Fruit fly (Drosophila melanogaster): ENCODE measurements around the gene Taf10.
A peak's percentile ranks its signal among the peaks of the same experiment; 100 is the strongest.

Taf10 gene

DNA sequence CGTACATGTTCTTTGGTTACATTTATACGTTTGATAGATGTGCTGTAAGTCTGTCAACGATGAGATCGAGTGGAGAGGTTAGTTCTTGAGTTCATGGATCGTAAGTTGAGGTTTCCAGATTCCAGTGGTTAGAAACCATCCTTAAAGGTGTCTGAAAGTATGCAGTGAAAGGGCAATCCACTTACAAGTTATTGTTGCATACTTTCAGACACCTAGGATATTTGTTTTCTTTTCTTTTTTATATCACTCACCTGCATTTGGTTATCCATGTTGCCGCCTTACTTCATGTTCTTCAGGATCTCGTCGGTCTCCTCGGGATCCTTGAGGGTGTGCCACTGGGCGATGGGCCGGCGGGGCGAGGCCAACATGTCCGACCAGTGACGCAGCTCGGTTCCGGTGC, 15.1 kb downstream of the Taf10 start:
- TF ChIP-seq usp (GFP tag; optimal IDR thresholded peaks at IDR 0.05): no peak
- TF ChIP-seq Dll (optimal IDR thresholded peaks at IDR 0.05): no peak
- TF ChIP-seq psq (optimal IDR thresholded peaks at IDR 0.05): no peak

DNA sequence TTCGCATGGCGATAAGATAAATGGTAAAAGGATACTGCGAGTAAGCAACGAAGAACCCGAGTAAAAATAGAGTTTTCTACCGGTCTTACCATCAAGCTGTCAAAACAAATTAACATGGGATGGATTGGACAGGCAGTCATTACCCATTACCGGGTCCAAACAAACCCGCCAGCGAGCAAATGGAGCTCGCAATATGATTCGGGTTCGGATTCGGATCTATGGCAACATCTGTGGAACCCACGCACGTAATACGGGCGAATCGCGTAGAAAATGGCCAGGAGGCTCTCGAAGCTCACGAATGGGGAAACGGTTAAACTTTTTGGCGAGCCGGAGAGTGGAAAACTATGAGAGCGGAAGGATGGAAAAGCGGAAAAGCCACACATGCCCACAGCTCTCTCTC, 29.5 kb downstream of the Taf10 start:
- TF ChIP-seq usp (GFP tag; optimal IDR thresholded peaks at IDR 0.05) (no peak), EcR (GFP tag; optimal IDR thresholded peaks at IDR 0.05) (no peak), CG8478 (optimal IDR thresholded peaks at IDR 0.05) (no peak), Dll (optimal IDR thresholded peaks at IDR 0.05) (no peak), psq (optimal IDR thresholded peaks at IDR 0.05) (no peak)

DNA sequence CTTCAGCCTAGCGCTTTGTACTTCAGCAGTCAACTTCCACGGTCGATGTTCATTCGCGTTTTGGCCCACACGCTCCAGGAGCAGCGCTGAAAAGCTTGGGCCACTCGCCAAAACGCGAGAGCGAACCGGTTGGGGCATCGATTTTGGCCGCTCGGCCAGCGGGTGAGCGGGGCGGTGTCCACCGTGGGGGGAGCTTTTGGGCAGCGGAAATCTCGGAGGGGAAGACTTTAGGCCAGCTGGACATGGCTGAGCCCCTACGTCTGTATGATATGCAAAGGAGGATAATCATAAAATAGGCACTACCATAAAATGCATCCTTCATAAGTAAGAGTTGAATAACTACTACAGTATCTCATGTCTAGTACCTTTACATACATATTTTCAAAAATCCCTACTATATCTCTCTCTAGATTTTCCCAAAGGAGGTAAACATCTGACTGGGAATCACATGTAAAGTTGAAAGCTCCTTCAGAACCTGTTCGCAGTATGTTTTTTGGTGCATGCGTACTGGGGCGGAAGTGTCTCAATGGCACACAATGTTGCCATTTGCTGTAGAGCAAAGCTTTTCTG, 32.3 kb downstream of the Taf10 start, which contains the start of gene Syt1:
TSS of gene Syt1 (minus strand) at position 71 of the 570 bp plus-strand sequence.
- TF ChIP-seq EcR (GFP tag; optimal IDR thresholded peaks at IDR 0.05): no peak
- TF ChIP-seq pan (optimal IDR thresholded peaks at IDR 0.05): no peak
- no peak for TF ChIP-seq psq (optimal IDR thresholded peaks at IDR 0.05)
- TF ChIP-seq Dll (optimal IDR thresholded peaks at IDR 0.05): no peak
- no peak for TF ChIP-seq CG8478 (optimal IDR thresholded peaks at IDR 0.05)
- TF ChIP-seq usp (GFP tag; optimal IDR thresholded peaks at IDR 0.05): no peak

DNA sequence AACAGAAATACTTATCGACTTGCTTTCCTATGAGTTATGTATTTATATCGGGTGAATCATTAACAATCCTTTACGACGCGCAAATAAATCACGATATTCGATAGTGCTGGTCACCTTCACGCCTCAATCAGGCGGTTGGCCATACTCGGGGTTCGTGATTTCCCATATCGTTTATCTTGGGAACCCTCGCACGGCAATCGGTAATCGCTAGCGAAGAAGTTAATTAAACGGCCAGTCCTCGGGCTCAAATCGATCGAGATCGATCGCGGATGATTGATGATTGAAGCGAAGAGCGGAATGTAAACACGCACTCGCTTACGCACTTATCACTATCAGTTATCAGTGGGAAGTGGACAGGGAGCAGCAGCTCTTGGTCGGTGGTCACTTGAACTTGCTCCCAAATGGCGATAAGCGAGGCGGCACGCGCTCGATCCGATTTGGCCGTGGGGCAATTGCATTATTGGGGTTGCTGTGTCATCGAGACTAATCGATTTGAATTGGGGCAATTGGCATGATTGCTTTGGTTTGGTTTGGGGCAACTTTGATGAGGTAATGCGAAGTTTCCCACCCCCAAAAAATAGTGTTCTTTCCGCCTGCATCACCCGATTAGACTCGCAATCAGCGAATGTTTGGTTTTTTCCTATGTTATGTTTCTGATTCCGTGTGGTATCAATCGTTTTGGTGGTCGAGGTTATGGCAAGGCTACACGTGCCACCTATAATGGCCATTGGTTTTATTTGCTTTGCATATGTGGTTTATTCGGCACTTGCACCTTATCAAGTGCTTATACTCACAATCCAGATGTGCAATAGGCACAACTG, 33.5 kb downstream of the Taf10 start:
- TF ChIP-seq CG8478 (optimal IDR thresholded peaks at IDR 0.05): no peak
- no peak for TF ChIP-seq EcR (GFP tag; optimal IDR thresholded peaks at IDR 0.05)

DNA sequence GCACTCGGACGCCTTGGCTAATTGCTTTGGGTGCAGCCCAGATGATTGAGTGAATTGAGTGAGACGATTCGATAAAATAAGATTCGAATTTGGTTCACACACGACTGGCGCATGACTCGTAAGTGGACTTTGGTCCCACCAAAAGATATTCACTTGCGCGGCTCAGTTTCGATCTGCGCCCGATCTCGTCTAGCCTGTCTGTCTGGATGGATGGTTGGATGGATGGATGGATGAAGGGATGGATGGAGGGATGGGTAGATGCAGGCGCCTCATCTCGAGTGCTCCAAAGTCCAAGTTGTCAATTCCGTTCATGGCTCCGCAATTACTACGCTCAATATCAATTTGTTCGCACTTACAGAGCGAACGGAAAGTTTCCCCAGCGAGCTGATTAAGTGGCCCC, 34.8 kb downstream of the Taf10 start:
- TF ChIP-seq usp (GFP tag; optimal IDR thresholded peaks at IDR 0.05) (no peak), Dll (optimal IDR thresholded peaks at IDR 0.05) (no peak), psq (optimal IDR thresholded peaks at IDR 0.05) (no peak)

DNA sequence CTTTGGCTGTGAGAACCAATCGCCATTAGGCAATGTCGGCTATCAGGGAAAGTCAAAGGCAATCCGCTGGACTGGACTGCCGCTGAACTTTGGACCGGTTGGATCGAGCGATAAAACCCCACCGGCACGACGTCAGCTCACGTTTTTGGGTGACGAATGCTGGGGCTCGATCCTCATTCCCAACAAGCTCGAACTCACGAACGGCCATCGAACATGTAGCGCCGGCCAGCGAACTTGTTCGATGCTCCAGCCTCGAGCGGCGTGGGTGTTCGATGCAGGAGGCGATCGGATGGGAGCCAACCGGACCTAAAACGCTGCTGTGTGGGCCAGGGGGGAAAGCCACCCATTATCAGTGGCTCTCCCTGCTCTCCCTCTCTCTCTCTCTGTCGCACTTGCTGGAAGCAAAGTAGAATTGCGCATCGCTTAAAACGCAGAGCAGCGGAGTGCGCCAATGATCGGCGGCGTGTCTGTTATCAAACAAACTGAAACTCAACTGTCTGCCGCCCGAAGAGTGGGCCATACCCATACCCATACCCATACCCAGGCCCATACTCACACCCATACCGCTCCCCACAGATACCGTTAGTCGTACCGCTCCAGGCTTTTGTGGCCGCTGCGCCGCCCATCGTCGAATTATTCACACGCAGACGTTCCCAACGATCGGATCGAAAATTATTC, 37.1 kb downstream of the Taf10 start, which contains the start of gene daw:
TSS of gene daw (plus strand) at position 628 of the 678 bp plus-strand sequence.
- TF ChIP-seq Dll (optimal IDR thresholded peaks at IDR 0.05) (peak; percentile 8), EcR (GFP tag; optimal IDR thresholded peaks at IDR 0.05) (no peak), usp (GFP tag; optimal IDR thresholded peaks at IDR 0.05) (no peak)

DNA sequence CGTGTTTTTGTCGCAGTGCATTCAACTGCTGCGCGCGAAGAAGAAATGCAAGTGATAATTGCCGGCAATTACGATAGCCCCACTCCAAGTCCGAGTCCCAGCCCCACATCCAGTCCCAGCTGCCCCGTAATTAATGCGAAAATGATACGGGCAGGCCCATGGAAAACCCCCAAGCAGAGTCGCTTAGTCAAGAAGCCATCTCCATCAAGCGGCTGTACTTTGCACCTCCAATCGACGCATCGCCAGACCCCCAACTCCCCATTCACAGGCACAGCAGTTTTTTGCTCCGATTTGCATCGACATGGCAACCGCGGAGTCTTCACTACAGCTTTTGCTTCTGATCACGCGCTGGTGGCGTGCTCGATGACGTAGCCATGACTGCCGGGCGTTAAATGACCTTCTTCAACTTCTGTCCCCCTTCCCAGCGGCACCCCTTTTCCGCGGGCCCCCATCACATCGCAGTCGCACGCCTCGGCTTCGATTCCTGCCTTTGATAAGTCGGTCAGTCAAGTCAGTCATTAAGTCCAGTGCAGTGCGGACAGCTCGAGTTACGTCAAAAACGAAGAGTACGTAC, 38.6 kb downstream of the Taf10 start:
- TF ChIP-seq pan (optimal IDR thresholded peaks at IDR 0.05) (no peak), Dll (optimal IDR thresholded peaks at IDR 0.05) (peak; percentile 49), psq (optimal IDR thresholded peaks at IDR 0.05) (no peak)

DNA sequence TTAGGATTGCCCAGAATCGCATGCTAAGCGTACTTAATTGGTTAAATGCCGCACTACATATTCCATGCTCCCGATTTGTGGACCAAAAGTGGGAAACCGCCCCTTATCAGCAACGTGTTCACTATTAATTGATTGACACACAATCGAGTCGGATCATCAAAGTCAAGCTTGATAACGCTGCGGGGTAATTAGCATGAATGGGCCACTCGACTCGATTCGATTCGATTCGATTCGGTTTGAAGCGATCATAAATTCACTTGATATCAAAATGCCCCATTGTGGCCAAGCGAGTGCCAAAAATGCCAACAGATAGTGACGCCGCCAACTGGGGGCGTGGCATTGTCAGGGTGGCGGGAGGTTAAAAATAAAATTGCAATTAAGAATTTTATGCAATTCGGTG, 39.9 kb downstream of the Taf10 start:
- no peak for TF ChIP-seq Dll (optimal IDR thresholded peaks at IDR 0.05)
- no peak for TF ChIP-seq CG8478 (optimal IDR thresholded peaks at IDR 0.05)
- TF ChIP-seq usp (GFP tag; optimal IDR thresholded peaks at IDR 0.05): no peak
- no peak for TF ChIP-seq pan (optimal IDR thresholded peaks at IDR 0.05)
- no peak for TF ChIP-seq EcR (GFP tag; optimal IDR thresholded peaks at IDR 0.05)
- no peak for TF ChIP-seq psq (optimal IDR thresholded peaks at IDR 0.05)

DNA sequence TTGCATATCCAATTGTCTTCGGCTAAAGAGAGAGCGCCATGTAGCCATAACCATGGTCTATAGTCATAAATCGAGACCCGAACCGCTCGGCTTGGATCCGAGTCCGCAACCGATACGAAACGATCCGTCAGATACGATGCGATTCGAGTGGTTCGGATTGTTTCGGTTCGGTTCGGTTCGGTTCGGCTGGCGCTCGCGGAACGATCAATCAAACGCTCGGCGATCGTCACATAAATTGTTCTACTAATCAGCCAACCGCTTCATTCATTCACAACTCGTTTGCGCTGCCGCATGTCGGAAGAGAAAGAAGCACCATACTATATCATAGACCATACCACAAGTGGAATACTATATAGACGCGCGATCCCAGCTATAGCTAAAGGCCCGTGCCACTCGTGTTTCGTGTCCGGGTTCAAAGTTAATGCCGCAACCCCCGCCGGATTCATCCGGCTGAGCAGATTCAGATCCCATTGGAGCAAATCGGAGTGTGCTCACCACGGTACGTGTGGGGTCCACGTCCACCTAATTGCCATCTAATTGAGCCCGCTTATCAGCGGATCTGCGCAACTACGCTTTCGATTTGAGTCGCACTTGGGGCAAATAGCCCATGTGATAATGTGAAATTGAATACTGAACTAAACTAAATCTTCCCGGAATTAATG, 40.5 kb downstream of the Taf10 start:
- TF ChIP-seq usp (GFP tag; optimal IDR thresholded peaks at IDR 0.05) (no peak), psq (optimal IDR thresholded peaks at IDR 0.05) (no peak), pan (optimal IDR thresholded peaks at IDR 0.05) (no peak), EcR (GFP tag; optimal IDR thresholded peaks at IDR 0.05) (no peak), CG8478 (optimal IDR thresholded peaks at IDR 0.05) (no peak), Dll (optimal IDR thresholded peaks at IDR 0.05) (no peak)

DNA sequence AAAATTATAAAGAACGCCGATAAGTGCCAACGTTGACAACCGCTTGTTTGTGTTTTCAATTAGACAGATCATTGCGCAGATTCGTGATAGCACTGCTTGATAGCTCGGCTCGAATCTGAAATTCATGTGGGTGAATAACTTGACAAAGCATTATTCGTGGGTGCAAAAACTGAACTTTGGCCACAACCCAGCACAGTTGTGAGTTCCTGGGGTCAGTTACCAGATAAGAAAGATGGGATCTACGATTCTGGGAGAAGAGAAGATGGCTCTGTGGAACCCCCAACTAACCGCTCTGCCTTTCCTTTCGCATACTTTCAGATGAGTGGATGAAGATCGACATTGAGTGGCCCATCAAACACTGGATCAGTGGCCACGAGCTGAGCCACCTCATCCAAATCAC, 43.1 kb downstream of the Taf10 start:
- TF ChIP-seq pan (optimal IDR thresholded peaks at IDR 0.05): no peak
- TF ChIP-seq psq (optimal IDR thresholded peaks at IDR 0.05): no peak

DNA sequence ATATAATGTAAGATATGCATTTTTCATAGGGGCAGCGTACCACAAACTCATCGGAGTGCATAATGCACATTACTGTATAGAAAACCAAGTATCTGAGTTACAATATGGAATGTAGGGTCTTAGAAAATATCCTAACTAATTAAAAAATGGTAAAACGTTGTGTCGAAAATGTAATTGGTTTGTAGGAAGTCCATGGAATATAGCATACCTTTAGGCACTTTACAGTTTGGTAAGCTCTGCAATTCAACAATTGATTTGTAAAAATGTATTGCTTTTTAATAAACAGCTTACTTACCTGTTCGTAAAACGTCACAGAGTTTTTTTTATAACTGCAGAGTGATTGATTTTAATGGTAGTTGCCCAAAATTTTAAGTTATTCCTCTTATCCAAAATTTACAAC, 44.4 kb downstream of the Taf10 start, which contains the start of gene CG2964:
TSS of gene CG2964 (plus strand) at position 301 of the 400 bp plus-strand sequence.
- TF ChIP-seq psq (optimal IDR thresholded peaks at IDR 0.05) (no peak), EcR (GFP tag; optimal IDR thresholded peaks at IDR 0.05) (no peak), usp (GFP tag; optimal IDR thresholded peaks at IDR 0.05) (no peak), pan (optimal IDR thresholded peaks at IDR 0.05) (no peak), Dll (optimal IDR thresholded peaks at IDR 0.05) (no peak), CG8478 (optimal IDR thresholded peaks at IDR 0.05) (no peak)

DNA sequence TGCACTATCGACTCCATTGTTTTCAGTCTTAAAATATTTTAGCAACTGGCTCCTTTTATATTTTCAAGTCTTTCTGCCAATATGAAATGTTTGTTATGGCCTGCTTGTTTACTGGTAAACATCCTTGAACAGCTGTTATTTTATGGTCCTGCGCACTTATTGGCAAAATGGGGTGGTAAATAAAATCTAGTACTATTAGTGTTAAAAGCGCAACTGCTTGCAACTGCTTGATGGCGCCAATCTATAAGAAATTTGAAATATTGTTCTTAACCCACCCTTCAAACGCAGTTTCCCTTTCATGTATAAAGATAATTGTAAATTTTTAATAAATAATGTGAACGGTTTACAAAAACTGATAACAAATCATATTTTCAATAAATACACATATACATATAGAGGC, 48.0 kb downstream of the Taf10 start, which contains the start of gene G6P:
TSS of gene G6P (minus strand) at position 88 of the 400 bp plus-strand sequence.
- TF ChIP-seq pan (optimal IDR thresholded peaks at IDR 0.05) (no peak), CG8478 (optimal IDR thresholded peaks at IDR 0.05) (no peak), psq (optimal IDR thresholded peaks at IDR 0.05) (no peak), Dll (optimal IDR thresholded peaks at IDR 0.05) (no peak), usp (GFP tag; optimal IDR thresholded peaks at IDR 0.05) (no peak), EcR (GFP tag; optimal IDR thresholded peaks at IDR 0.05) (no peak)

Measured in whole organism.